Worm (Caenorhabditis elegans) whole organism, L1 larva: Measurements from ENCODE around the gene ZC53.1.

ENCODE experiments used
- ama-1 ChIP-seq: fragments of 150-350 bp; optimal IDR thresholded peaks from 2 replicates; lab custom pipeline; 2014
- egl-27 ChIP-seq, 2 experiments: fragments of 150-350 bp in 1 of 2; sonication (generic microtip); optimal IDR thresholded peaks; 3 replicates each; lab custom pipeline; 2017 to 2018; ENCODE audit warnings: missing biosample characterization in 2 of 2, missing genetic modification characterization in 2 of 2, missing genetic modification reagents in 2 of 2
- fkh-10 ChIP-seq: sonication (generic microtip); optimal IDR thresholded peaks from 2 replicates; lab custom pipeline; 2017; ENCODE audit warnings: missing biosample characterization, missing genetic modification reagents, missing genetic modification characterization
- lin-13 ChIP-seq: fragments of 150-350 bp; optimal IDR thresholded peaks from 2 replicates; lab custom pipeline; 2014; ENCODE audit warnings: missing biosample characterization, missing genetic modification reagents, missing genetic modification characterization
- nhr-11 ChIP-seq: fragments of 150-350 bp; optimal IDR thresholded peaks from 2 replicates; lab custom pipeline; 2014; ENCODE audit warnings: missing biosample characterization, missing genetic modification characterization
- nhr-71 ChIP-seq: sonication (generic microtip); optimal IDR thresholded peaks from 2 replicates; lab custom pipeline; 2016; ENCODE audit warnings: mild to moderate bottlenecking, missing genetic modification characterization, moderate library complexity, missing compliant biosample characterization
- pqm-1 ChIP-seq: sonication (generic microtip); optimal IDR thresholded peaks from 3 replicates; lab custom pipeline; 2017; ENCODE audit warnings: missing biosample characterization, missing genetic modification characterization
- snpc-4 ChIP-seq: fragments of 150-350 bp; optimal IDR thresholded peaks from 2 replicates; lab custom pipeline; 2014; ENCODE audit warnings: missing biosample characterization, missing genetic modification characterization
- unc-86 ChIP-seq: sonication (generic microtip); optimal IDR thresholded peaks from 2 replicates; lab custom pipeline; 2016; ENCODE audit warnings: missing genetic modification characterization, missing compliant biosample characterization
- zip-4 ChIP-seq: fragments of 200-800 bp; sonication (Bioruptor generic); optimal IDR thresholded peaks from 2 replicates; lab custom pipeline; 2018; ENCODE audit warnings: mild to moderate bottlenecking, missing genetic modification characterization, moderate library complexity, missing compliant biosample characterization

ce11 chrX:1959063-1959462 is 45.9 kb upstream of the ZC53.1 start:
- TF ChIP-seq nhr-71 (tag; lab: Kevin White, UChicago) (no peak), egl-27 (tag; optimal IDR thresholded peaks at IDR 0.05; lab: Kevin White, UChicago) (no peak), ama-1 (lab: Kevin White, UChicago) (no peak), fkh-10 (no peak), nhr-11 (tag; lab: Kevin White, UChicago) (no peak), unc-86 (no peak), snpc-4 (no peak), zip-4 (GFP tag; lab: Kevin White, UChicago) (no peak), lin-13 (no peak), pqm-1 (tag; lab: Kevin White, UChicago) (no peak)
